Fruit fly (Drosophila melanogaster) whole organism, pupa: ENCODE data around the gene Kcmf1.
A peak's percentile ranks its signal among the peaks of the same experiment; 100 is the strongest.

Experiments
- CG15710 ChIP-seq: fragments of 200-800 bp; sonication (Bioruptor generic); optimal IDR thresholded peaks from 2 replicates; lab custom pipeline; 2018; ENCODE audit warnings: missing biosample characterization, mild to moderate bottlenecking, missing genetic modification characterization, moderate library complexity
- CG34367 ChIP-seq: fragments of 200-800 bp; sonication (Bioruptor generic); optimal IDR thresholded peaks from 2 replicates; lab custom pipeline; 2018; ENCODE audit warnings: missing biosample characterization, mild to moderate bottlenecking, missing genetic modification characterization
- CG4496 ChIP-seq: fragments of 200-800 bp; sonication (Bioruptor generic); IDR thresholded peaks from 3 replicates; pipeline ENCODE4 v1.3.6; 2022; ENCODE audit warnings: missing biosample characterization, missing genetic modification characterization
- CG8301 ChIP-seq: fragments of 200-800 bp; sonication (Bioruptor generic); optimal IDR thresholded peaks from 2 replicates; lab custom pipeline; 2018; ENCODE audit warnings: missing biosample characterization, mild to moderate bottlenecking, missing genetic modification characterization
- D1 ChIP-seq: fragments of 200-800 bp; sonication (Bioruptor generic); optimal IDR thresholded peaks from 2 replicates; lab custom pipeline; 2018; ENCODE audit warnings: missing biosample characterization, mild to moderate bottlenecking, missing genetic modification characterization, moderate library complexity
- EcR ChIP-seq: fragments of 200-800 bp; sonication (Bioruptor generic); optimal IDR thresholded peaks from 3 replicates; lab custom pipeline; 2019; ENCODE audit warnings: missing biosample characterization, missing genetic modification characterization, mild to moderate bottlenecking, moderate library complexity, missing genetic modification reagents
- Pif1B ChIP-seq: fragments of 200-800 bp; sonication (Bioruptor generic); optimal IDR thresholded peaks from 3 replicates; lab custom pipeline; 2016; ENCODE audit warnings: missing biosample characterization, missing genetic modification characterization

DNA sequence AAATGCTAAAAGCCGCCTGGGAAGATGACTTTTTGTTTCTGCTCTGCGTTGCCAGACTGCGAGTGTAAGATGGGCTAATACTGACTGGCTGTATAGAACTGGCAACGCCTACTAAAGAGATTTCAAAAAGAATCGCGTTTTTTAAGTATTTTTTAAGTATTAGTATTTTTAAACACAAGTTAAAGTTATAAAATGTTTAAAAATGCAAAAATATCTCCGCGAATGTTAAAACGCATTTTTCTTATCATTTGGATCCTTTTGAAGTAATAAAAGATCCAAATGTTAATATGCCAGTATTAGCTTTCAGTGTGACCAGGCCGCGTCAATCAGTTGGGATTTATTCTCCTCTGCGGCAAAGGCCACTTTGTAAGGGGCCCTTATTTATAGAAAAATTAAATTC is 8.6 kb downstream of the Kcmf1 start, which contains the start of the genes Prosbeta3 and Iru:
- TF ChIP-seq CG34367 (tag; lab: Kevin White, UChicago) (no peak), EcR (GFP tag; lab: Kevin White, UChicago) (no peak), CG4496 (GFP tag; lab: Robert Waterston, UW) (0 out of 3 replicates have a peak, but pooled peaks have one; percentile 7), CG15710 (tag; lab: Kevin White, UChicago) (no peak), Pif1B (no peak), CG8301 (tag; lab: Kevin White, UChicago) (no peak), D1 (tag; lab: Kevin White, UChicago) (no peak)
